Worm (Caenorhabditis elegans): ENCODE data around the gene cnx-1.
A peak's percentile ranks its signal among the peaks of the same experiment; 100 is the strongest.

Gene cnx-1

DNA sequence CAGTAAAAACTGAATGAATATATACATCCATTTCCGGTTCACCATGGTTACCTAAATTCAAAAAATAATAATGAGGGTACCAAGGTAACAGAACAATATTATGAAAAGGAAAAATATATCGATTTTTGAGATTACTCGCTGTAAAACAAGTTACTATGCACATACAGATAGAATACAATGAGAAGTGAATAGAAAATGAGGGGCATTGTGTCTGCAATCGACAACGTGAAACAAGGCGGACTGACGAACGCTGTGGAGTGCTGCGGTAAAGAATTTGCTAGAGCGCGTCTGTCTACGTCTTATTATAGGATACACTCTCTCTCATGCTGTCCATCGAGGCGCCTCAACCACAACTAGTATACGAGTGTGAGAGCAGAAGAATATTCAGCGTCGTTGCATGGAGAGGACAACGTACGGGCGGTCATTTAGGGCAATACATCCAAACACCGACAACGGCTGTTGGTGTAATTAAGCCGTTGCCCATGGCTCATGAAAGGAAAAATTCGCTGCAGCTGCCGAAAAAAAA, at the start of gene cnx-1:
Gene cnx-1 (minus strand): TSS at position 51 of the 526 bp plus-strand sequence.
- TF ChIP-seq nhr-76 (tag; optimal IDR thresholded peaks at IDR 0.05) (no peak), unc-39 (tag; optimal IDR thresholded peaks at IDR 0.05) (no peak), mls-2 (tag; optimal IDR thresholded peaks at IDR 0.05) (peak; percentile 73), ceh-43 (GFP tag; optimal IDR thresholded peaks at IDR 0.05) (no peak), nhr-2 (tag; optimal IDR thresholded peaks at IDR 0.05) (peak; percentile 84), hlh-1 (tag; optimal IDR thresholded peaks at IDR 0.05) (no peak), lin-13 (tag; optimal IDR thresholded peaks at IDR 0.05) (no peak), elt-1 (tag; optimal IDR thresholded peaks at IDR 0.05; ENCODE audit: borderline replicate concordance, insufficient read depth) (no peak), ces-1 (GFP tag; optimal IDR thresholded peaks at IDR 0.05) (peak; percentile 4), unc-120 (tag; optimal IDR thresholded peaks at IDR 0.05; ENCODE audit: poor library complexity, severe bottlenecking) (peak; percentile 30), ceh-39 (tag; optimal IDR thresholded peaks at IDR 0.05) (no peak), ham-2 (GFP tag; optimal IDR thresholded peaks at IDR 0.05) (peak; percentile 34), cnd-1 (tag; optimal IDR thresholded peaks at IDR 0.05) (peak; percentile 67), unc-62 (GFP tag; optimal IDR thresholded peaks at IDR 0.05) (peak; percentile 38), sptf-1 (tag; optimal IDR thresholded peaks at IDR 0.05) (peak; percentile 29), lin-32 (GFP tag; optimal IDR thresholded peaks at IDR 0.05) (peak; percentile 16), mep-1 (tag; optimal IDR thresholded peaks at IDR 0.05) (peak; percentile 8)

ce11 chrIII:9862469-9862868, 45.5 kb upstream of the cnx-1 start:
- TF ChIP-seq lsy-2 (tag; optimal IDR thresholded peaks at IDR 0.05): peak; percentile 69
- no peak for TF ChIP-seq cnd-1 (tag; optimal IDR thresholded peaks at IDR 0.05)

DNA sequence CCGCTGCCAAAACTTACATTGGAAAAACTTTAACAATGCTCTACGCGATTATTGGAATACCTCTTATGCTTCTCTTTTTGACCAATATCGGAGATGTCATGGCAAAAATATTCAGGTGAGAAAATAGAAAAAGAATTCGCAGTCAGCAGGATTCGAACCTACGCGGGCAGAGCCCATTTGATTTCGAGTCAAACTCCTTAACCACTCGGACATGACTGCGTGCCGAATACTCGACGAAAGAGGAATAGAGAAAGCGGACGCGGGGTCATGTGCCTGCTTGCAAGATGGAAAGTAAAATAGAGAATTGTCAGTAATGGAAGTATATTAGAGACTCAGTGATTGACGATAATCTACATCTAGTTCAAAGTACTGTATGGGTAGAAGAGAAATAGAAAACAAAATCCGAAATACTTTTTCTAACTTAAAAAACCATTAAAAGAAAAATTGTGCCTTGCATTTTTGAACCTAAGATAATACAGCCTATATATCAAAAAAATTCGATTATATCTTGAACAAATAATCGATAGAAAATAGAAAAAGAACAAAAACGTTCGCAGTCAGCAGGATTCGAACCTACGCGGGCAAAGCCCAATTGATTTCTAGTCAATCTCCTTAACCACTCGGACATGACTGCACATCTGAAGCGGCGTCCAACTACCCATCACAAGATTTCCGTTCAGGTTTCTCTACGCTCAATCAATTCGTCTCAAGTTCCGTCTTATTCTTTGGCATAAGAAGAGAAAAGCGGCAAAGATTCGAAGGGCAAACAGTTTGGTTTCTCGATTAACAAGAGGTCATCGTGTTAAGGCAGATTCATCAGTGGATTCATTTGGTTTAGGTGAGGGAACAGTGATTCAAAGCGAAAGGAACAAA, 44.8 kb upstream of the cnx-1 start:
- TF ChIP-seq nhr-28 (tag; optimal IDR thresholded peaks at IDR 0.05): peak; percentile 28
- peak; percentile 89 for TF ChIP-seq cnd-1 (tag; optimal IDR thresholded peaks at IDR 0.05)
- TF ChIP-seq mep-1 (tag; optimal IDR thresholded peaks at IDR 0.05): peak; percentile 53
- TF ChIP-seq sptf-1 (tag; optimal IDR thresholded peaks at IDR 0.05): peak; percentile 90
- TF ChIP-seq tbx-8 (GFP tag; optimal IDR thresholded peaks at IDR 0.05): peak; percentile 63
- peak; percentile 82 for TF ChIP-seq unc-120 (tag; optimal IDR thresholded peaks at IDR 0.05; ENCODE audit: poor library complexity, severe bottlenecking)
- TF ChIP-seq hlh-1 (tag; optimal IDR thresholded peaks at IDR 0.05): peak; percentile 26
- TF ChIP-seq bed-3 (GFP tag; optimal IDR thresholded peaks at IDR 0.05): peak; percentile 80
- TF ChIP-seq drap-1 (GFP tag; optimal IDR thresholded peaks at IDR 0.05): peak; percentile 93
- peak; percentile 36 for TF ChIP-seq pha-4 (tag; optimal IDR thresholded peaks at IDR 0.05)
- no peak for TF ChIP-seq nhr-2 (tag; optimal IDR thresholded peaks at IDR 0.05)
- peak; percentile 84 for TF ChIP-seq ceh-83 (GFP tag; optimal IDR thresholded peaks at IDR 0.05)
- TF ChIP-seq lin-13 (tag; optimal IDR thresholded peaks at IDR 0.05): peak; percentile 23
- TF ChIP-seq mab-5 (tag; optimal IDR thresholded peaks at IDR 0.05): no peak
- peak; percentile 45 for TF ChIP-seq ces-1 (GFP tag; optimal IDR thresholded peaks at IDR 0.05)
- no peak for TF ChIP-seq nhr-12 (tag; optimal IDR thresholded peaks at IDR 0.05)
- TF ChIP-seq unc-62 (GFP tag; optimal IDR thresholded peaks at IDR 0.05): peak; percentile 32
- TF ChIP-seq blmp-1 (tag; optimal IDR thresholded peaks at IDR 0.05): no peak
- TF ChIP-seq elt-1 (tag; optimal IDR thresholded peaks at IDR 0.05; ENCODE audit: borderline replicate concordance, insufficient read depth): no peak
- TF ChIP-seq M03D4.4 (tag; optimal IDR thresholded peaks at IDR 0.05): peak; percentile 83
- TF ChIP-seq unc-39 (tag; optimal IDR thresholded peaks at IDR 0.05): no peak
- TF ChIP-seq ceh-43 (GFP tag; optimal IDR thresholded peaks at IDR 0.05): peak; percentile 85
- peak; percentile 71 for TF ChIP-seq sem-2 (GFP tag; optimal IDR thresholded peaks at IDR 0.05)
- no peak for TF ChIP-seq ztf-11 (tag; optimal IDR thresholded peaks at IDR 0.05)
- peak; percentile 56 for TF ChIP-seq ham-2 (GFP tag; optimal IDR thresholded peaks at IDR 0.05)
- TF ChIP-seq lin-32 (GFP tag; optimal IDR thresholded peaks at IDR 0.05): peak; percentile 89
- no peak for TF ChIP-seq snpc-4 (tag; optimal IDR thresholded peaks at IDR 0.05)
- no peak for TF ChIP-seq lsy-2 (tag; optimal IDR thresholded peaks at IDR 0.05)
- TF ChIP-seq flh-1 (GFP tag; optimal IDR thresholded peaks at IDR 0.05): peak; percentile 65
- TF ChIP-seq zip-8 (tag; optimal IDR thresholded peaks at IDR 0.05): no peak
- TF ChIP-seq mls-2 (tag; optimal IDR thresholded peaks at IDR 0.05): peak; percentile 94
- no peak for TF ChIP-seq elt-3 (tag; optimal IDR thresholded peaks at IDR 0.05)
